Worm (Caenorhabditis elegans) whole organism, late embryonic: Measurements from ENCODE around the gene C25H3.17.
A peak's percentile ranks its signal among the peaks of the same experiment; 100 is the strongest.

ENCODE experiments used
- C38D4.7 ChIP-seq: fragments of 200-800 bp; sonication (Bioruptor generic); optimal IDR thresholded peaks from 2 replicates; lab custom pipeline; 2018; ENCODE audit warnings: mild to moderate bottlenecking, missing genetic modification characterization, moderate library complexity, missing compliant biosample characterization
- K02D7.2 ChIP-seq: sonication (generic microtip); optimal IDR thresholded peaks from 2 replicates; lab custom pipeline; 2017; ENCODE audit warnings: mild to moderate bottlenecking, missing genetic modification characterization, missing compliant biosample characterization
- K09A11.1 ChIP-seq: sonication (generic microtip); optimal IDR thresholded peaks from 2 replicates; lab custom pipeline; 2017; ENCODE audit warnings: antibody characterized with exemption, mild to moderate bottlenecking, missing genetic modification characterization, missing compliant biosample characterization; ENCODE audit not compliant: insufficient read depth
- T23F11.4 ChIP-seq: fragments of 200-800 bp; sonication (Bioruptor generic); optimal IDR thresholded peaks from 2 replicates; lab custom pipeline; 2018; ENCODE audit warnings: mild to moderate bottlenecking, missing genetic modification characterization, missing compliant biosample characterization
- ama-1 ChIP-seq: fragments of 150-350 bp; optimal IDR thresholded peaks from 2 replicates; lab custom pipeline; 2014
- ceh-14 ChIP-seq: sonication (generic microtip); optimal IDR thresholded peaks from 2 replicates; lab custom pipeline; 2016; ENCODE audit warnings: missing genotype, missing genetic modification characterization, missing compliant biosample characterization
- ceh-18 ChIP-seq: sonication (generic microtip); optimal IDR thresholded peaks from 2 replicates; lab custom pipeline; 2016; ENCODE audit warnings: missing genetic modification characterization, missing compliant biosample characterization
- ceh-24 ChIP-seq: sonication (generic microtip); optimal IDR thresholded peaks from 2 replicates; lab custom pipeline; 2016; ENCODE audit warnings: mild to moderate bottlenecking, missing genetic modification characterization, missing compliant biosample characterization
- ceh-30 ChIP-seq: fragments of 150-350 bp; optimal IDR thresholded peaks from 2 replicates; lab custom pipeline; 2014; ENCODE audit warnings: missing biosample characterization, missing genetic modification characterization
- ceh-31 ChIP-seq: sonication (generic microtip); optimal IDR thresholded peaks from 2 replicates; lab custom pipeline; 2016; ENCODE audit warnings: missing genetic modification characterization, missing compliant biosample characterization
- ceh-45 ChIP-seq: fragments of 200-800 bp; sonication (Bioruptor generic); IDR thresholded peaks from 2 replicates; pipeline ENCODE4 v1.3.6; 2022; ENCODE audit warnings: missing genetic modification reagents, missing genetic modification characterization, missing compliant biosample characterization
- che-1 ChIP-seq: sonication (generic microtip); optimal IDR thresholded peaks from 2 replicates; lab custom pipeline; 2016; ENCODE audit warnings: mild to moderate bottlenecking, missing genetic modification characterization, missing compliant biosample characterization
- dmd-4 ChIP-seq: sonication (generic microtip); optimal IDR thresholded peaks from 2 replicates; lab custom pipeline; 2016; ENCODE audit warnings: borderline replicate concordance, missing genetic modification characterization, missing compliant biosample characterization
- dve-1 ChIP-seq: sonication (generic microtip); optimal IDR thresholded peaks from 2 replicates; lab custom pipeline; 2017; ENCODE audit warnings: antibody characterized with exemption, mild to moderate bottlenecking, missing genetic modification characterization, missing compliant biosample characterization
- elt-4 ChIP-seq: sonication (generic microtip); optimal IDR thresholded peaks from 2 replicates; lab custom pipeline; 2016; ENCODE audit warnings: missing genetic modification characterization, missing compliant biosample characterization
- ets-4 ChIP-seq: sonication (generic microtip); optimal IDR thresholded peaks from 2 replicates; lab custom pipeline; 2016; ENCODE audit warnings: missing genetic modification characterization, missing compliant biosample characterization
- fkh-10 ChIP-seq: fragments of 150-350 bp; optimal IDR thresholded peaks from 2 replicates; lab custom pipeline; 2014; ENCODE audit warnings: missing biosample characterization, missing genetic modification reagents, missing genetic modification characterization
- fkh-6 ChIP-seq: sonication (generic microtip); optimal IDR thresholded peaks from 2 replicates; lab custom pipeline; 2016; ENCODE audit warnings: missing genetic modification characterization, missing compliant biosample characterization
- gmeb-2 ChIP-seq: sonication (generic microtip); optimal IDR thresholded peaks from 2 replicates; lab custom pipeline; 2016; ENCODE audit warnings: missing genetic modification characterization, inconsistent platforms, missing compliant biosample characterization
- hlh-13 ChIP-seq: fragments of 200-800 bp; sonication (Bioruptor generic); optimal IDR thresholded peaks from 2 replicates; lab custom pipeline; 2018; ENCODE audit warnings: mild to moderate bottlenecking, missing genetic modification characterization, missing compliant biosample characterization
- hlh-6 ChIP-seq: sonication (generic microtip); optimal IDR thresholded peaks from 2 replicates; lab custom pipeline; 2016; ENCODE audit warnings: missing genotype, missing genetic modification characterization, missing compliant biosample characterization
- hlh-8 ChIP-seq: sonication (generic microtip); optimal IDR thresholded peaks from 2 replicates; lab custom pipeline; 2016; ENCODE audit warnings: missing genotype, missing genetic modification characterization, missing compliant biosample characterization
- lim-6 ChIP-seq: sonication (generic microtip); optimal IDR thresholded peaks from 2 replicates; lab custom pipeline; 2016; ENCODE audit warnings: missing genetic modification characterization, missing compliant biosample characterization
- lin-11 ChIP-seq: fragments of 200-800 bp; sonication (Bioruptor generic); optimal IDR thresholded peaks from 2 replicates; lab custom pipeline; 2018; ENCODE audit warnings: mild to moderate bottlenecking, missing genetic modification characterization, missing compliant biosample characterization
- nhr-11 ChIP-seq: fragments of 150-350 bp; optimal IDR thresholded peaks from 2 replicates; lab custom pipeline; 2014; ENCODE audit warnings: missing biosample characterization, missing genetic modification characterization
- nhr-232 ChIP-seq: sonication (generic microtip); optimal IDR thresholded peaks from 2 replicates; lab custom pipeline; 2016; ENCODE audit warnings: missing genetic modification characterization, missing compliant biosample characterization
- npax-4 ChIP-seq: sonication (generic microtip); optimal IDR thresholded peaks from 2 replicates; lab custom pipeline; 2016; ENCODE audit warnings: missing genetic modification characterization, missing compliant biosample characterization
- odd-2 ChIP-seq: sonication (generic microtip); optimal IDR thresholded peaks from 2 replicates; lab custom pipeline; 2017; ENCODE audit warnings: antibody characterized with exemption, mild to moderate bottlenecking, missing genetic modification characterization, missing compliant biosample characterization
- pat-9 ChIP-seq: fragments of 200-800 bp; sonication (Bioruptor generic); optimal IDR thresholded peaks from 2 replicates; lab custom pipeline; 2018; ENCODE audit warnings: mild to moderate bottlenecking, missing genetic modification characterization, moderate library complexity, missing compliant biosample characterization
- pha-2 ChIP-seq: sonication (generic microtip); optimal IDR thresholded peaks from 2 replicates; lab custom pipeline; 2017; ENCODE audit warnings: mild to moderate bottlenecking, missing genetic modification characterization, missing compliant biosample characterization
- pqm-1 ChIP-seq: sonication (generic microtip); optimal IDR thresholded peaks from 2 replicates; lab custom pipeline; 2016; ENCODE audit warnings: missing genetic modification characterization, missing compliant biosample characterization
- pros-1 ChIP-seq: fragments of 150-350 bp; optimal IDR thresholded peaks from 2 replicates; lab custom pipeline; 2014; ENCODE audit warnings: missing biosample characterization, missing genetic modification reagents, missing genetic modification characterization
- rnt-1 ChIP-seq: sonication (generic microtip); optimal IDR thresholded peaks from 2 replicates; lab custom pipeline; 2016; ENCODE audit warnings: missing genetic modification characterization, missing compliant biosample characterization
- sox-4 ChIP-seq: sonication (generic microtip); optimal IDR thresholded peaks from 2 replicates; lab custom pipeline; 2017; ENCODE audit warnings: mild to moderate bottlenecking, missing genetic modification characterization, inconsistent platforms, missing compliant biosample characterization
- tbx-7 ChIP-seq: sonication (generic microtip); optimal IDR thresholded peaks from 2 replicates; lab custom pipeline; 2016; ENCODE audit warnings: missing genotype, missing genetic modification characterization, missing compliant biosample characterization
- ttx-3 ChIP-seq: sonication (generic microtip); optimal IDR thresholded peaks from 2 replicates; lab custom pipeline; 2016; ENCODE audit warnings: missing genetic modification reagents, missing genetic modification characterization, missing compliant biosample characterization
- unc-3 ChIP-seq, 2 experiments: fragments of 200-800 bp in 1 of 2; sonication (Bioruptor generic) in 1 of 2; sonication (generic microtip) in 1 of 2; conservative IDR thresholded peaks in 1 of 2; optimal IDR thresholded peaks in 1 of 2; 2 replicates each; pipeline versions ENCODE4 v1.3.6 to Lab custom; 2016 to 2022; ENCODE audit warnings: missing compliant biosample characterization in 2 of 2, missing genetic modification characterization in 2 of 2, missing genetic modification reagents in 1 of 2
- unc-42 ChIP-seq: sonication (generic microtip); optimal IDR thresholded peaks from 2 replicates; lab custom pipeline; 2016; ENCODE audit warnings: missing genotype, missing genetic modification characterization, missing compliant biosample characterization
- ztf-16 ChIP-seq: sonication (generic microtip); optimal IDR thresholded peaks from 2 replicates; lab custom pipeline; 2017; ENCODE audit warnings: missing genetic modification characterization, missing compliant biosample characterization

C25H3.17 gene

ce11 chrII:5712126-5712525, 42.6 kb upstream of the C25H3.17 start:
- TF ChIP-seq C38D4.7 (GFP tag; lab: Kevin White, UChicago): no peak
- TF ChIP-seq ama-1 (lab: Kevin White, UChicago): peak; percentile 80

- no peak for TF ChIP-seq pros-1
- no peak for TF ChIP-seq dve-1
- TF ChIP-seq sox-4 (tag; lab: Kevin White, UChicago): no peak
- TF ChIP-seq ttx-3: no peak
- TF ChIP-seq ceh-18: no peak
- no peak for TF ChIP-seq unc-3 (GFP tag; conservative IDR thresholded peaks at IDR 0.05; lab: Robert Waterston, UW)
- TF ChIP-seq unc-3 (tag; optimal IDR thresholded peaks at IDR 0.05; lab: Kevin White, UChicago): no peak
- no peak for TF ChIP-seq ceh-24 (tag; lab: Kevin White, UChicago)
- no peak for TF ChIP-seq hlh-8 (tag; lab: Kevin White, UChicago)
- no peak for TF ChIP-seq hlh-6 (tag; lab: Kevin White, UChicago)
- TF ChIP-seq K09A11.1: no peak
- no peak for TF ChIP-seq lim-6 (tag; lab: Kevin White, UChicago)
- no peak for TF ChIP-seq fkh-6 (tag; lab: Kevin White, UChicago)
- no peak for TF ChIP-seq nhr-232 (tag; lab: Kevin White, UChicago)
- TF ChIP-seq ets-4 (tag; lab: Kevin White, UChicago): no peak
- TF ChIP-seq T23F11.4: no peak
These were observed 41.4 kb upstream of the C25H3.17 start for ce11 chrII:5710835-5711234.

- TF ChIP-seq unc-3 (GFP tag; conservative IDR thresholded peaks at IDR 0.05; lab: Robert Waterston, UW) (no peak), unc-3 (tag; optimal IDR thresholded peaks at IDR 0.05; lab: Kevin White, UChicago) (no peak), K09A11.1 (no peak), unc-42 (tag; lab: Kevin White, UChicago) (peak; percentile 90)
These were observed 38.7 kb upstream of the C25H3.17 start for ce11 chrII:5708154-5708553.

ce11 chrII:5707532-5707931, 38.1 kb upstream of the C25H3.17 start, which contains the start of gene osta-2:
osta-2 (plus strand) TSS chrII:5707691.
- TF ChIP-seq npax-4 (tag; lab: Kevin White, UChicago) (no peak), che-1 (no peak), elt-4 (no peak), gmeb-2 (tag; lab: Kevin White, UChicago) (no peak), lim-6 (tag; lab: Kevin White, UChicago) (no peak)

ce11 chrII:5704479-5704878, 35.0 kb upstream of the C25H3.17 start:
- no peak for TF ChIP-seq npax-4 (tag; lab: Kevin White, UChicago)
- TF ChIP-seq K09A11.1: no peak
- no peak for TF ChIP-seq dmd-4 (tag; lab: Kevin White, UChicago)
- no peak for TF ChIP-seq pha-2 (tag; lab: Kevin White, UChicago)
- no peak for TF ChIP-seq odd-2 (tag; lab: Kevin White, UChicago)
- no peak for TF ChIP-seq pat-9 (tag; lab: Kevin White, UChicago)
- no peak for TF ChIP-seq ceh-45

- peak; percentile 49 for TF ChIP-seq unc-42 (tag; lab: Kevin White, UChicago)
- no peak for TF ChIP-seq che-1
- TF ChIP-seq ceh-31 (tag; lab: Kevin White, UChicago): peak; percentile 62
- no peak for TF ChIP-seq hlh-6 (tag; lab: Kevin White, UChicago)
These were observed 33.2 kb upstream of the C25H3.17 start for ce11 chrII:5702611-5703192.

ce11 chrII:5701485-5701884, 32.0 kb upstream of the C25H3.17 start:
- no peak for TF ChIP-seq hlh-13 (GFP tag; lab: Kevin White, UChicago)
- no peak for TF ChIP-seq hlh-6 (tag; lab: Kevin White, UChicago)
- TF ChIP-seq nhr-11 (tag; lab: Kevin White, UChicago): no peak
- no peak for TF ChIP-seq che-1
- TF ChIP-seq tbx-7 (tag; lab: Kevin White, UChicago): no peak
- no peak for TF ChIP-seq rnt-1 (tag; lab: Kevin White, UChicago)
- TF ChIP-seq lin-11 (tag; lab: Kevin White, UChicago): no peak
- TF ChIP-seq lim-6 (tag; lab: Kevin White, UChicago): no peak
- TF ChIP-seq ceh-14 (tag; lab: Kevin White, UChicago): no peak
- no peak for TF ChIP-seq ztf-16 (tag; lab: Kevin White, UChicago)
- TF ChIP-seq K02D7.2: no peak
- TF ChIP-seq gmeb-2 (tag; lab: Kevin White, UChicago): no peak
- no peak for TF ChIP-seq pha-2 (tag; lab: Kevin White, UChicago)
- TF ChIP-seq npax-4 (tag; lab: Kevin White, UChicago): no peak
- TF ChIP-seq ama-1 (lab: Kevin White, UChicago): peak; percentile 66
- no peak for TF ChIP-seq pat-9 (tag; lab: Kevin White, UChicago)
- no peak for TF ChIP-seq fkh-10
- TF ChIP-seq dve-1: peak; percentile 39
- TF ChIP-seq ceh-30 (tag; lab: Kevin White, UChicago): no peak
- TF ChIP-seq pros-1: no peak
- TF ChIP-seq pqm-1 (tag; lab: Kevin White, UChicago): no peak
